Worm (Caenorhabditis elegans) whole organism, L4 larva: ENCODE results near the gene F32D8.2.

Experiments
- D1046.2 ChIP-seq: fragments of 200-800 bp; sonication (Bioruptor generic); IDR thresholded peaks from 2 replicates; pipeline ENCODE4 v1.3.6; 2022; ENCODE audit warnings: missing genetic modification characterization, missing compliant biosample characterization
- F10B5.3 ChIP-seq: sonication (generic microtip); optimal IDR thresholded peaks from 2 replicates; lab custom pipeline; 2016; ENCODE audit warnings: mild to moderate bottlenecking, missing genetic modification characterization, missing compliant biosample characterization
- F26F4.8 ChIP-seq: fragments of 200-800 bp; sonication (Bioruptor generic); conservative IDR thresholded peaks from 2 replicates; pipeline ENCODE4 v1.3.6; 2022; ENCODE audit warnings: missing genetic modification characterization, missing compliant biosample characterization
- F37D6.2 ChIP-seq: sonication (generic microtip); optimal IDR thresholded peaks from 2 replicates; lab custom pipeline; 2016; ENCODE audit warnings: mild to moderate bottlenecking, missing genetic modification characterization, missing compliant biosample characterization
- F49E8.2 ChIP-seq: sonication (generic microtip); optimal IDR thresholded peaks from 2 replicates; lab custom pipeline; 2016; ENCODE audit warnings: missing compliant biosample characterization, mild to moderate bottlenecking, missing genetic modification characterization, borderline replicate concordance
- T20F7.1 ChIP-seq: fragments of 200-800 bp; sonication (Bioruptor generic); optimal IDR thresholded peaks from 2 replicates; lab custom pipeline; 2018; ENCODE audit warnings: mild to moderate bottlenecking, missing genetic modification characterization, missing compliant biosample characterization
- Y105C5A.15 ChIP-seq: fragments of 200-800 bp; sonication (Bioruptor generic); IDR thresholded peaks from 2 replicates; pipeline ENCODE4 v1.3.6; 2022; ENCODE audit warnings: missing genetic modification characterization, missing compliant biosample characterization
- Y5F2A.4 ChIP-seq: fragments of 200-800 bp; sonication (Bioruptor generic); optimal IDR thresholded peaks from 2 replicates; lab custom pipeline; 2018; ENCODE audit warnings: mild to moderate bottlenecking, missing genetic modification characterization, missing compliant biosample characterization
- ZK546.5 ChIP-seq, 2 experiments: sonication (generic microtip); optimal IDR thresholded peaks; 2 replicates each; lab custom pipeline; 2017; ENCODE audit warnings: missing biosample characterization in 2 of 2, missing genetic modification characterization in 2 of 2
- aha-1 ChIP-seq: fragments of 150-350 bp; peaks from one replicate; lab custom pipeline; 2014; ENCODE audit warnings: missing biosample characterization, missing genetic modification characterization
- aly-2 ChIP-seq: sonication (generic microtip); optimal IDR thresholded peaks from 2 replicates; lab custom pipeline; 2018; ENCODE audit warnings: missing biosample characterization, missing genetic modification characterization
- attf-4 ChIP-seq: sonication (generic microtip); optimal IDR thresholded peaks from 3 replicates; lab custom pipeline; 2017; ENCODE audit warnings: missing biosample characterization, missing genetic modification characterization
- ceh-44 ChIP-seq: fragments of 200-800 bp; sonication (Bioruptor generic); IDR thresholded peaks from 2 replicates; pipeline ENCODE4 v1.3.6; 2022; ENCODE audit warnings: missing genetic modification reagents, missing genetic modification characterization, missing compliant biosample characterization
- cey-2 ChIP-seq: sonication (generic microtip); optimal IDR thresholded peaks from 3 replicates; lab custom pipeline; 2017; ENCODE audit warnings: missing genetic modification characterization, mild to moderate bottlenecking, missing compliant biosample characterization, antibody characterized with exemption, borderline replicate concordance; ENCODE audit not compliant: insufficient read depth
- daf-12 ChIP-seq: fragments of 150-350 bp; optimal IDR thresholded peaks from 2 replicates; lab custom pipeline; 2014; ENCODE audit warnings: missing biosample characterization, missing genetic modification reagents, missing genetic modification characterization
- daf-16 ChIP-seq, 3 experiments: sonication (generic microtip); optimal IDR thresholded peaks; 2 replicates each; lab custom pipeline; 2016 to 2017; ENCODE audit warnings: missing genetic modification characterization in 3 of 3, missing genetic modification reagents in 3 of 3, mild to moderate bottlenecking in 2 of 3, missing compliant biosample characterization in 2 of 3, missing biosample characterization in 1 of 3, moderate library complexity in 1 of 3
- daf-19 ChIP-seq: fragments of 200-800 bp; sonication (Bioruptor generic); conservative IDR thresholded peaks from 2 replicates; pipeline ENCODE4 v1.3.6; 2022; ENCODE audit warnings: missing genetic modification characterization, missing compliant biosample characterization
- daf-8 ChIP-seq: fragments of 200-800 bp; sonication (Bioruptor generic); IDR thresholded peaks from 2 replicates; pipeline ENCODE4 v1.3.6; 2022; ENCODE audit warnings: missing genetic modification characterization, missing compliant biosample characterization
- dmd-8 ChIP-seq: fragments of 200-800 bp; sonication (Bioruptor generic); IDR thresholded peaks from 2 replicates; pipeline ENCODE4 v1.3.6; 2022; ENCODE audit warnings: missing genetic modification characterization, missing compliant biosample characterization
- dpl-1 ChIP-seq: fragments of 150-350 bp; optimal IDR thresholded peaks from 2 replicates; lab custom pipeline; 2014; ENCODE audit warnings: missing biosample characterization, missing genetic modification reagents, missing genetic modification characterization
- egl-27 ChIP-seq: sonication (generic microtip); optimal IDR thresholded peaks from 3 replicates; lab custom pipeline; 2017; ENCODE audit warnings: missing biosample characterization, missing genetic modification reagents, missing genetic modification characterization
- egl-43 ChIP-seq: fragments of 200-800 bp; sonication (Bioruptor generic); IDR thresholded peaks from 2 replicates; pipeline ENCODE4 v1.3.6; 2022; ENCODE audit warnings: missing genetic modification reagents, missing genetic modification characterization, missing compliant biosample characterization
- gei-8 ChIP-seq: fragments of 200-800 bp; sonication (Bioruptor generic); optimal IDR thresholded peaks from 2 replicates; lab custom pipeline; 2018; ENCODE audit warnings: mild to moderate bottlenecking, missing genetic modification characterization, missing compliant biosample characterization
- hlh-11 ChIP-seq: fragments of 200-800 bp; sonication (Bioruptor generic); optimal IDR thresholded peaks from 2 replicates; lab custom pipeline; 2018; ENCODE audit warnings: mild to moderate bottlenecking, missing genetic modification characterization, missing compliant biosample characterization
- jun-1 ChIP-seq: fragments of 150-350 bp; optimal IDR thresholded peaks from 2 replicates; lab custom pipeline; 2014; ENCODE audit warnings: missing biosample characterization, missing genetic modification reagents, missing genetic modification characterization
- lim-7 ChIP-seq: fragments of 200-800 bp; sonication (Bioruptor generic); IDR thresholded peaks from 2 replicates; pipeline ENCODE4 v1.3.6; 2022; ENCODE audit warnings: missing genetic modification characterization, missing compliant biosample characterization
- lin-13 ChIP-seq: fragments of 150-350 bp; optimal IDR thresholded peaks from 2 replicates; lab custom pipeline; 2014; ENCODE audit warnings: missing biosample characterization, missing genetic modification reagents, missing genetic modification characterization
- lin-15B ChIP-seq: fragments of 150-350 bp; sonication (generic microtip); optimal IDR thresholded peaks from 3 replicates; lab custom pipeline; 2014; ENCODE audit warnings: missing biosample characterization, missing genetic modification characterization
- lir-3 ChIP-seq: sonication (generic microtip); optimal IDR thresholded peaks from 2 replicates; lab custom pipeline; 2016; ENCODE audit warnings: mild to moderate bottlenecking, missing genetic modification characterization, missing compliant biosample characterization
- madf-5 ChIP-seq, 2 experiments: fragments of 200-800 bp; sonication (Bioruptor generic); IDR thresholded peaks; 2 replicates each; pipeline ENCODE4 v1.3.6; 2022; ENCODE audit warnings: missing compliant biosample characterization in 2 of 2, missing genetic modification characterization in 2 of 2
- madf-9 ChIP-seq: fragments of 200-800 bp; sonication (Bioruptor generic); conservative IDR thresholded peaks from 2 replicates; pipeline ENCODE4 v1.3.6; 2022; ENCODE audit warnings: missing genetic modification reagents, missing genetic modification characterization, missing compliant biosample characterization
- mep-1 ChIP-seq: fragments of 150-350 bp; sonication (generic microtip); optimal IDR thresholded peaks from 3 replicates; lab custom pipeline; 2014; ENCODE audit warnings: missing biosample characterization, missing genetic modification characterization
- mxl-3 ChIP-seq: fragments of 200-800 bp; sonication (Bioruptor generic); optimal IDR thresholded peaks from 2 replicates; lab custom pipeline; 2018; ENCODE audit warnings: mild to moderate bottlenecking, missing genetic modification characterization, missing compliant biosample characterization
- nhr-10 ChIP-seq: fragments of 150-350 bp; optimal IDR thresholded peaks from 2 replicates; lab custom pipeline; 2014; ENCODE audit warnings: missing biosample characterization, missing genetic modification characterization
- nhr-237 ChIP-seq: sonication (generic microtip); optimal IDR thresholded peaks from 2 replicates; lab custom pipeline; 2017; ENCODE audit warnings: missing biosample characterization, missing genetic modification characterization
- nhr-42 ChIP-seq: fragments of 200-800 bp; sonication (Bioruptor generic); IDR thresholded peaks from 2 replicates; pipeline ENCODE4 v1.3.6; 2022; ENCODE audit warnings: missing genetic modification characterization, missing compliant biosample characterization
- nhr-48 ChIP-seq: sonication (generic microtip); optimal IDR thresholded peaks from 2 replicates; lab custom pipeline; 2016; ENCODE audit warnings: mild to moderate bottlenecking, missing genetic modification characterization, missing compliant biosample characterization
- nhr-76 ChIP-seq: fragments of 150-350 bp; optimal IDR thresholded peaks from 2 replicates; lab custom pipeline; 2014; ENCODE audit warnings: missing biosample characterization, missing genetic modification characterization
- pha-4 ChIP-seq, 2 experiments: fragments of 150-350 bp in 1 of 2; fragments of 200-800 bp in 1 of 2; sonication (Bioruptor generic) in 1 of 2; IDR thresholded peaks in 1 of 2; optimal IDR thresholded peaks in 1 of 2; 2 replicates each; pipeline versions ENCODE4 v1.3.6 to Lab custom; 2014 to 2022; ENCODE audit warnings: missing genetic modification characterization in 2 of 2, missing genetic modification reagents in 2 of 2, missing biosample characterization in 1 of 2, missing compliant biosample characterization in 1 of 2
- pqm-1 ChIP-seq: sonication (generic microtip); optimal IDR thresholded peaks from 2 replicates; lab custom pipeline; 2017; ENCODE audit warnings: missing biosample characterization, missing genetic modification characterization
- saeg-2 ChIP-seq: fragments of 200-800 bp; sonication (Bioruptor generic); IDR thresholded peaks from 2 replicates; pipeline ENCODE4 v1.3.6; 2022; ENCODE audit warnings: missing genetic modification reagents, missing genetic modification characterization, missing compliant biosample characterization
- snpc-1.2 ChIP-seq: fragments of 200-800 bp; sonication (Bioruptor generic); IDR thresholded peaks from 2 replicates; pipeline ENCODE4 v1.3.6; 2022; ENCODE audit warnings: missing genetic modification reagents, missing genetic modification characterization, missing compliant biosample characterization
- snpc-4 ChIP-seq: fragments of 150-350 bp; optimal IDR thresholded peaks from 2 replicates; lab custom pipeline; 2014; ENCODE audit warnings: missing biosample characterization, missing genetic modification characterization
- spr-3 ChIP-seq: fragments of 200-800 bp; sonication (Bioruptor generic); optimal IDR thresholded peaks from 2 replicates; lab custom pipeline; 2018; ENCODE audit warnings: mild to moderate bottlenecking, missing genetic modification characterization, missing compliant biosample characterization
- tag-97 ChIP-seq: fragments of 200-800 bp; sonication (Bioruptor generic); IDR thresholded peaks from 2 replicates; pipeline ENCODE4 v1.3.6; 2022; ENCODE audit warnings: missing genetic modification characterization, missing compliant biosample characterization
- unc-130 ChIP-seq: sonication (generic microtip); optimal IDR thresholded peaks from 2 replicates; lab custom pipeline; 2016; ENCODE audit warnings: missing genetic modification reagents, missing genetic modification characterization, missing compliant biosample characterization
- zag-1 ChIP-seq: fragments of 150-350 bp; optimal IDR thresholded peaks from 2 replicates; lab custom pipeline; 2014; ENCODE audit warnings: missing biosample characterization, missing genetic modification characterization
- zfp-3 ChIP-seq: fragments of 200-800 bp; sonication (Bioruptor generic); conservative IDR thresholded peaks from 2 replicates; pipeline ENCODE4 v1.3.6; 2022; ENCODE audit warnings: missing genetic modification reagents, missing genetic modification characterization, missing compliant biosample characterization
- zip-11 ChIP-seq: fragments of 200-800 bp; sonication (Bioruptor generic); IDR thresholded peaks from 2 replicates; pipeline ENCODE4 v1.3.6; 2022; ENCODE audit warnings: missing genetic modification characterization, missing compliant biosample characterization
- zip-2 ChIP-seq: fragments of 150-350 bp; optimal IDR thresholded peaks from 2 replicates; lab custom pipeline; 2014; ENCODE audit warnings: missing biosample characterization, missing genetic modification characterization
- ztf-7 ChIP-seq: fragments of 150-350 bp; optimal IDR thresholded peaks from 2 replicates; lab custom pipeline; 2014; ENCODE audit warnings: missing biosample characterization, missing genetic modification characterization

F32D8.2 gene

ce11 chrV:10856901-10857637 is 26.5 kb upstream of the F32D8.2 start (continued):
- TF ChIP-seq zip-11 (GFP tag; lab: Robert Waterston, UW) (no peak), madf-9 (no peak), aha-1 (tag; lab: Kevin White, UChicago) (peak; percentile 87), snpc-1.2 (GFP tag; lab: Robert Waterston, UW) (no peak), daf-8 (GFP tag; lab: Robert Waterston, UW) (no peak), dpl-1 (no peak), nhr-76 (no peak), snpc-4 (no peak), D1046.2 (GFP tag; lab: Robert Waterston, UW) (no peak), aly-2 (no peak), ztf-7 (no peak), daf-16 (GFP tag; optimal IDR thresholded peaks at IDR 0.05; lab: Kevin White, UChicago) (peak in 1 of 2 experiments; percentile 2), daf-16 (tag; optimal IDR thresholded peaks at IDR 0.05; lab: Kevin White, UChicago) (peak; percentile 24), cey-2 (tag; lab: Kevin White, UChicago) (no peak), egl-27 (tag; lab: Kevin White, UChicago) (no peak), nhr-42 (GFP tag; lab: Robert Waterston, UW) (0 out of 2 replicates have a peak, but pooled peaks have one; percentile 50), zag-1 (tag; lab: Kevin White, UChicago) (no peak), lim-7 (GFP tag; lab: Robert Waterston, UW) (no peak), Y5F2A.4 (GFP tag; lab: Kevin White, UChicago) (no peak), pqm-1 (tag; lab: Kevin White, UChicago) (no peak), lir-3 (tag; lab: Kevin White, UChicago) (no peak), nhr-48 (tag; lab: Kevin White, UChicago) (no peak), saeg-2 (GFP tag; lab: Robert Waterston, UW) (no peak), madf-5 (GFP tag; IDR thresholded peaks at IDR 0.05; lab: Robert Waterston, UW) (no peak), F26F4.8 (GFP tag; lab: Robert Waterston, UW) (no peak), hlh-11 (tag; lab: Kevin White, UChicago) (peak; percentile 51), zfp-3 (GFP tag; lab: Robert Waterston, UW) (no peak), spr-3 (no peak), daf-12 (no peak), T20F7.1 (no peak), mep-1 (peak; percentile 17), zip-2 (tag; lab: Kevin White, UChicago) (no peak), daf-19 (GFP tag; lab: Robert Waterston, UW) (no peak), unc-130 (no peak), ceh-44 (GFP tag; lab: Robert Waterston, UW) (no peak), lin-13 (GFP tag; lab: Kevin White, UChicago) (no peak), nhr-237 (tag; lab: Kevin White, UChicago) (no peak), jun-1 (tag; lab: Kevin White, UChicago) (no peak), F37D6.2 (no peak), ZK546.5 (tag; optimal IDR thresholded peaks at IDR 0.05; lab: Kevin White, UChicago) (no peak), F10B5.3 (tag; lab: Kevin White, UChicago) (no peak), nhr-10 (tag; lab: Kevin White, UChicago) (no peak), F49E8.2 (no peak), gei-8 (GFP tag; lab: Kevin White, UChicago) (peak; percentile 6), pha-4 (GFP tag; IDR thresholded peaks at IDR 0.05; lab: Robert Waterston, UW) (peak; percentile 58; the same call in 1 of the 2 replicates), pha-4 (tag; optimal IDR thresholded peaks at IDR 0.05; lab: Kevin White, UChicago) (no peak), egl-43 (GFP tag; lab: Robert Waterston, UW) (no peak), lin-15B (tag; lab: Kevin White, UChicago) (no peak), Y105C5A.15 (no peak), mxl-3 (GFP tag; lab: Kevin White, UChicago) (no peak), dmd-8 (GFP tag; lab: Robert Waterston, UW) (no peak), attf-4 (tag; lab: Kevin White, UChicago) (no peak), tag-97 (GFP tag; lab: Robert Waterston, UW) (no peak)
